Fruit fly (Drosophila melanogaster): Measurements from ENCODE around the gene WRNexo.

The WRNexo gene

dm6 chr3R:18365978-18366643 is at the start of gene WRNexo, which contains the start of gene Nup43:
WRNexo (minus strand) TSS chr3R:18366162.
Nup43 (plus strand) TSS chr3R:18366638.
- TF ChIP-seq CG8478 (optimal IDR thresholded peaks at IDR 0.05), result no peak
- TF ChIP-seq CTCF (optimal IDR thresholded peaks at IDR 0.05), result no peak

- TF ChIP-seq CG8478 (optimal IDR thresholded peaks at IDR 0.05), result no peak
- TF ChIP-seq CTCF (optimal IDR thresholded peaks at IDR 0.05), result no peak
Measured at dm6 chr3R:18412279-18413214, 46.6 kb upstream of the WRNexo start, which contains the start of gene CG31122. CG31122 (minus strand) TSS chr3R:18412874.

- no peak for TF ChIP-seq CG8478 (optimal IDR thresholded peaks at IDR 0.05)
- no peak for TF ChIP-seq CTCF (optimal IDR thresholded peaks at IDR 0.05)
Measured at dm6 chr3R:18411205-18411749, 45.3 kb upstream of the WRNexo start, which contains the start of gene CG10864. CG10864 (minus strand) TSS chr3R:18411631.

DNA sequence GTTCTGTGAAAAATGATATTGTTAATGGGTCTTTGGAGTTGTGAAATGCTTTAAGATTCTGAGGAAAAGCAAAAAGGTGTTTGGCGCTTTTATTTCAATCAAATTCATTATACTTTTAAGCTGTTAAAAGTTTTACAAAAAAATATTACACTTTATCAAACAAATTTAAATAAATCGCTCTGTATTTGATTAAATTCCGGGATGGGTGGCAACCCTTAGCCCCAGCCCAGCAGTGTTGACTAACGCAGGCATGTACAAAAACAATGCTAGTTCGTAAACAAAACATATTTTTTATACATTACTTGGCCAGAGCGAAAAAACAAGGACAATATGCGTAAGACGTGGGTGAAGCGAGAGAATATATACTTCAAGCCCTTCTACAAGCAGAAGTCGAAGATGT is 38.8 kb upstream of the WRNexo start, which contains the start of gene CG7685:
TSS of gene CG7685 (plus strand) at position 228 of the 400 bp plus-strand sequence.
- TF ChIP-seq CG8478 (optimal IDR thresholded peaks at IDR 0.05), result no peak
- no peak for TF ChIP-seq CTCF (optimal IDR thresholded peaks at IDR 0.05)

dm6 chr3R:18402549-18403429 is 36.8 kb upstream of the WRNexo start, which contains the start of the genes Wdr37 and koko:
Wdr37 (minus strand) TSS chr3R:18402716.
koko (plus strand) TSS chr3R:18403026.
- TF ChIP-seq CG8478 (optimal IDR thresholded peaks at IDR 0.05), result no peak
- no peak for TF ChIP-seq CTCF (optimal IDR thresholded peaks at IDR 0.05)

DNA sequence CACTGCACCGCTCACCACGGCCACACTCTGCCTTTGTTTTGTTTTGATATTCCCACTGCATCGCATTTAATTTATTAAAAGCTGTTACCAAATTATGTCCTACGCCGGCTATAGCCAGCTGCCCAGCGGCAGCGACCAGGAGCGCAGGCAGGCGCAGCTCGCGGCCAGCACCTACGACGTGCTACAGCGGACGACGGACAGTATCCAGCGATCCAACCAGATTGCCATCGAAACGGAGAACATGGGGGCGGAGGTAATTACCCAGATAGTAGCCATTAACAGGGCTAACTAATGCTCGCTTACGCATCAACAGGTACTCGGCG is 33.7 kb upstream of the WRNexo start:
- TF ChIP-seq CTCF (optimal IDR thresholded peaks at IDR 0.05) (no peak), CG8478 (optimal IDR thresholded peaks at IDR 0.05) (no peak)

- TF ChIP-seq CG8478 (optimal IDR thresholded peaks at IDR 0.05) (no peak), CTCF (optimal IDR thresholded peaks at IDR 0.05) (peak in 1 of 2 experiments; percentile 25)
Measured at dm6 chr3R:18398954-18399697, 33.2 kb upstream of the WRNexo start, which contains the start of gene Vha100-2. Vha100-2 (minus strand) TSS chr3R:18399169.

DNA sequence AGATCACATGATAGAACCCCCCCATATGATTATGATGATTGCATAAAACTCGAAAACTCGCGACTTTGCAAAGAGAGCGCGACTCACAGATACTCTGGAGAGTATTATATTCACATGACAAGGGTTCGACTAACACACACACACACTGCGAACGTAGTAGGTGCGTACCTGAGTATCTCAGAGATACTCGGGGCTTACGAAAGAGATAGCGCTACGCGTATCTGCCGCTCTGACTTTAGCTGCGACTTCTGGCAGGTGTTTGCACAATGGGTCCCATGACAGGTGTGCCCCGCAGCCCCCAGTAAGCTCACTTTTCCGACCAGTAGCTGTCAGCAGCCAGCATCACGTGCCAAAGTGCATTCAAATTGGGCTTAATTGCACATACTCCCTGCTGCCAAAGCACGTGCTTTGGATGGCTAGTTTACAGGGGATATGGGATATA is 32.5 kb upstream of the WRNexo start:
- TF ChIP-seq CG8478 (optimal IDR thresholded peaks at IDR 0.05) (no peak), CTCF (optimal IDR thresholded peaks at IDR 0.05) (no peak)

- TF ChIP-seq CG8478 (optimal IDR thresholded peaks at IDR 0.05), result no peak
- TF ChIP-seq CTCF (optimal IDR thresholded peaks at IDR 0.05), result no peak
Measured at dm6 chr3R:18397834-18398378, 31.9 kb upstream of the WRNexo start.

dm6 chr3R:18396801-18397604 is 31.0 kb upstream of the WRNexo start, which contains the start of gene Vti1b:
Vti1b (plus strand) TSS chr3R:18396995.
- TF ChIP-seq CTCF (optimal IDR thresholded peaks at IDR 0.05), result no peak
- no peak for TF ChIP-seq CG8478 (optimal IDR thresholded peaks at IDR 0.05)

DNA sequence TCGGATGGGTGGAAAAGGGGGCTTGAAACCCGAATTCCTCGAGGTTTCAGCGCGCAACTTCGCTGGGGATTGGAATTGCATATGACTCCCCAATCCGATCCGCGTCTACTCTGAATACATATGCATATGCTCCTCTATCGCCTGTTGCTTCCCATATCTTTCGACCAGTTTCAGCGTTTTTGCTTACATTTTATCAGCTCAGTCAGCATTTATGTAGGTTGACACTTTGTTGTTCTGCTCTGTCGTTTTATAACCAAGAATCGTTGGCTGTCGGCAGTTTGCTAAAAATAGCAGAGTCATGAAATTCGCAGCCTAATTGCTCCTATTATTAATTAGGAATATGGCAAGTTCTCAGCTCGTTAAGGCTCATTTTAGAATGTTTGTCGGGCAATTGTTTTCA is 29.7 kb upstream of the WRNexo start:
- TF ChIP-seq CTCF (optimal IDR thresholded peaks at IDR 0.05), result no peak
- no peak for TF ChIP-seq CG8478 (optimal IDR thresholded peaks at IDR 0.05)

DNA sequence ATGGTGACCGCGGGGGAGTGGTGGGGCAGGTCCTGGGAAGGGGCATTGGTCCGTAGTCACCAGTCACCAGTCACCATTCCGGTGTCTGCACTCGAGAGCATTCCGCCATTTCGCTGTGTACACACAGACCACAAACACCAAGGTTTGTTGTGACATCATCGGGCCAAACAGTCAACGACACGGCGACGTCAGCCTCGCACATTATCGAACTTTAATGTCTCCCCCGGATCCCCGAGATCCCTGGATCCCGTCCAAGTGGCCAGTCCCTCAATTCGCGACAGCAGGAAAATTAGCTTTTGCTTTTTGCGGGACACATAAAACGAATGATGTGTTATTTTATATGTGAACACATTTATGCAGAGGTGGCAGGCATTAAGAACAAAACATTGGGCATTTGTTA is 28.9 kb upstream of the WRNexo start:
- TF ChIP-seq CG8478 (optimal IDR thresholded peaks at IDR 0.05) (no peak), CTCF (optimal IDR thresholded peaks at IDR 0.05) (no peak)

Measured in S2 (cell line).